Worm (Caenorhabditis elegans) whole organism, L4 larva: Measurements from ENCODE around the gene gbb-1.

Experiments used
- T26A8.4 ChIP-seq: fragments of 200-800 bp; sonication (Bioruptor generic); IDR thresholded peaks from 2 replicates; pipeline ENCODE4 v1.3.6; 2022; ENCODE audit warnings: missing genetic modification characterization, missing compliant biosample characterization
- Y105C5A.15 ChIP-seq: fragments of 200-800 bp; sonication (Bioruptor generic); IDR thresholded peaks from 2 replicates; pipeline ENCODE4 v1.3.6; 2022; ENCODE audit warnings: missing genetic modification characterization, missing compliant biosample characterization
- aha-1 ChIP-seq: fragments of 150-350 bp; peaks from one replicate; lab custom pipeline; 2014; ENCODE audit warnings: missing biosample characterization, missing genetic modification characterization
- attf-4 ChIP-seq: sonication (generic microtip); optimal IDR thresholded peaks from 3 replicates; lab custom pipeline; 2017; ENCODE audit warnings: missing biosample characterization, missing genetic modification characterization
- ceh-20 ChIP-seq: fragments of 200-800 bp; sonication (Bioruptor generic); IDR thresholded peaks from 2 replicates; pipeline ENCODE4 v1.3.6; 2022; ENCODE audit warnings: missing genetic modification reagents, missing genetic modification characterization, missing compliant biosample characterization
- ceh-28 ChIP-seq: fragments of 150-350 bp; optimal IDR thresholded peaks from 2 replicates; lab custom pipeline; 2014; ENCODE audit warnings: missing biosample characterization, missing genetic modification reagents, missing genetic modification characterization
- ceh-82 ChIP-seq: sonication (generic microtip); optimal IDR thresholded peaks from 2 replicates; lab custom pipeline; 2017; ENCODE audit warnings: missing biosample characterization, missing genetic modification characterization
- daf-12 ChIP-seq: fragments of 150-350 bp; optimal IDR thresholded peaks from 2 replicates; lab custom pipeline; 2014; ENCODE audit warnings: missing biosample characterization, missing genetic modification reagents, missing genetic modification characterization
- daf-16 ChIP-seq, 3 experiments: sonication (generic microtip); optimal IDR thresholded peaks; 2 replicates each; lab custom pipeline; 2016 to 2017; ENCODE audit warnings: missing genetic modification characterization in 3 of 3, missing genetic modification reagents in 3 of 3, mild to moderate bottlenecking in 2 of 3, missing compliant biosample characterization in 2 of 3, missing biosample characterization in 1 of 3, moderate library complexity in 1 of 3
- daf-19 ChIP-seq: fragments of 200-800 bp; sonication (Bioruptor generic); conservative IDR thresholded peaks from 2 replicates; pipeline ENCODE4 v1.3.6; 2022; ENCODE audit warnings: missing genetic modification characterization, missing compliant biosample characterization
- daf-8 ChIP-seq: fragments of 200-800 bp; sonication (Bioruptor generic); IDR thresholded peaks from 2 replicates; pipeline ENCODE4 v1.3.6; 2022; ENCODE audit warnings: missing genetic modification characterization, missing compliant biosample characterization
- dmd-9 ChIP-seq: fragments of 200-800 bp; sonication (Bioruptor generic); IDR thresholded peaks from 2 replicates; pipeline ENCODE4 v1.3.6; 2022; ENCODE audit warnings: missing genetic modification reagents, missing genetic modification characterization, missing compliant biosample characterization
- dpl-1 ChIP-seq: fragments of 150-350 bp; optimal IDR thresholded peaks from 2 replicates; lab custom pipeline; 2014; ENCODE audit warnings: missing biosample characterization, missing genetic modification reagents, missing genetic modification characterization
- egl-43 ChIP-seq: fragments of 200-800 bp; sonication (Bioruptor generic); IDR thresholded peaks from 2 replicates; pipeline ENCODE4 v1.3.6; 2022; ENCODE audit warnings: missing genetic modification reagents, missing genetic modification characterization, missing compliant biosample characterization
- fos-1 ChIP-seq: fragments of 150-350 bp; optimal IDR thresholded peaks from 2 replicates; lab custom pipeline; 2014; ENCODE audit warnings: missing biosample characterization, missing genetic modification characterization
- gei-8 ChIP-seq: fragments of 200-800 bp; sonication (Bioruptor generic); optimal IDR thresholded peaks from 2 replicates; lab custom pipeline; 2018; ENCODE audit warnings: mild to moderate bottlenecking, missing genetic modification characterization, missing compliant biosample characterization
- hif-1 ChIP-seq, 2 experiments: sonication (generic microtip); optimal IDR thresholded peaks; 2 replicates each; lab custom pipeline; 2016 to 2017; ENCODE audit warnings: missing compliant biosample characterization in 2 of 2, missing genetic modification characterization in 2 of 2, missing genetic modification reagents in 2 of 2, missing genotype in 2 of 2, mild to moderate bottlenecking in 1 of 2
- hlh-11 ChIP-seq: fragments of 200-800 bp; sonication (Bioruptor generic); optimal IDR thresholded peaks from 2 replicates; lab custom pipeline; 2018; ENCODE audit warnings: mild to moderate bottlenecking, missing genetic modification characterization, missing compliant biosample characterization
- hmg-1.1 ChIP-seq: fragments of 200-800 bp; sonication (Bioruptor generic); IDR thresholded peaks from 2 replicates; pipeline ENCODE4 v1.3.6; 2022; ENCODE audit warnings: missing genetic modification reagents, missing genetic modification characterization, missing compliant biosample characterization
- lin-1 ChIP-seq: fragments of 200-800 bp; sonication (Bioruptor generic); IDR thresholded peaks from 2 replicates; pipeline ENCODE4 v1.3.6; 2022; ENCODE audit warnings: missing genetic modification reagents, missing genetic modification characterization, missing compliant biosample characterization
- lin-29 ChIP-seq: fragments of 200-800 bp; sonication (Bioruptor generic); IDR thresholded peaks from 2 replicates; pipeline ENCODE4 v1.3.6; 2022; ENCODE audit warnings: missing genetic modification reagents, missing genetic modification characterization, missing compliant biosample characterization
- madf-9 ChIP-seq: fragments of 200-800 bp; sonication (Bioruptor generic); conservative IDR thresholded peaks from 2 replicates; pipeline ENCODE4 v1.3.6; 2022; ENCODE audit warnings: missing genetic modification reagents, missing genetic modification characterization, missing compliant biosample characterization
- mdl-1 ChIP-seq, 2 experiments: fragments of 150-350 bp in 1 of 2; sonication (generic microtip) in 1 of 2; optimal IDR thresholded peaks; 2 replicates each; lab custom pipeline; 2014 to 2017; ENCODE audit warnings: missing biosample characterization in 2 of 2, missing genetic modification characterization in 2 of 2
- mep-1 ChIP-seq: fragments of 150-350 bp; sonication (generic microtip); optimal IDR thresholded peaks from 3 replicates; lab custom pipeline; 2014; ENCODE audit warnings: missing biosample characterization, missing genetic modification characterization
- mxl-3 ChIP-seq: fragments of 200-800 bp; sonication (Bioruptor generic); optimal IDR thresholded peaks from 2 replicates; lab custom pipeline; 2018; ENCODE audit warnings: mild to moderate bottlenecking, missing genetic modification characterization, missing compliant biosample characterization
- nhr-10 ChIP-seq: fragments of 150-350 bp; optimal IDR thresholded peaks from 2 replicates; lab custom pipeline; 2014; ENCODE audit warnings: missing biosample characterization, missing genetic modification characterization
- nhr-41 ChIP-seq: fragments of 200-800 bp; sonication (Bioruptor generic); IDR thresholded peaks from 2 replicates; pipeline ENCODE4 v1.3.6; 2022; ENCODE audit warnings: missing genetic modification reagents, missing genetic modification characterization, missing compliant biosample characterization
- nhr-48 ChIP-seq: sonication (generic microtip); optimal IDR thresholded peaks from 2 replicates; lab custom pipeline; 2016; ENCODE audit warnings: mild to moderate bottlenecking, missing genetic modification characterization, missing compliant biosample characterization
- pha-4 ChIP-seq, 2 experiments: fragments of 150-350 bp in 1 of 2; fragments of 200-800 bp in 1 of 2; sonication (Bioruptor generic) in 1 of 2; IDR thresholded peaks in 1 of 2; optimal IDR thresholded peaks in 1 of 2; 2 replicates each; pipeline versions ENCODE4 v1.3.6 to Lab custom; 2014 to 2022; ENCODE audit warnings: missing genetic modification characterization in 2 of 2, missing genetic modification reagents in 2 of 2, missing biosample characterization in 1 of 2, missing compliant biosample characterization in 1 of 2
- sdz-12 ChIP-seq: fragments of 200-800 bp; sonication (Bioruptor generic); optimal IDR thresholded peaks from 2 replicates; lab custom pipeline; 2018; ENCODE audit warnings: mild to moderate bottlenecking, missing genetic modification characterization, missing compliant biosample characterization
- set-16 ChIP-seq: fragments of 200-800 bp; sonication (Bioruptor generic); IDR thresholded peaks from 2 replicates; pipeline ENCODE4 v1.3.6; 2022; ENCODE audit warnings: missing genetic modification reagents, missing genetic modification characterization, missing compliant biosample characterization
- skn-1 ChIP-seq: fragments of 150-350 bp; optimal IDR thresholded peaks from 2 replicates; lab custom pipeline; 2014; ENCODE audit warnings: missing biosample characterization, missing genetic modification characterization
- snpc-1.2 ChIP-seq: fragments of 200-800 bp; sonication (Bioruptor generic); IDR thresholded peaks from 2 replicates; pipeline ENCODE4 v1.3.6; 2022; ENCODE audit warnings: missing genetic modification reagents, missing genetic modification characterization, missing compliant biosample characterization
- snpc-4 ChIP-seq: fragments of 150-350 bp; optimal IDR thresholded peaks from 2 replicates; lab custom pipeline; 2014; ENCODE audit warnings: missing biosample characterization, missing genetic modification characterization
- spr-1 ChIP-seq: sonication (generic microtip); optimal IDR thresholded peaks from 2 replicates; lab custom pipeline; 2016; ENCODE audit warnings: mild to moderate bottlenecking, missing genetic modification characterization, missing compliant biosample characterization
- unc-62 ChIP-seq, 3 experiments: fragments of 150-350 bp in 1 of 3; sonication (generic microtip); optimal IDR thresholded peaks in 2 of 3; peaks in 1 of 3; 1 replicate in 1 of 3; 2 replicates in 2 of 3; lab custom pipeline; 2014 to 2017; ENCODE audit warnings: missing biosample characterization in 3 of 3, missing genetic modification characterization in 3 of 3, missing genetic modification reagents in 3 of 3, missing genotype in 1 of 3
- zfp-3 ChIP-seq: fragments of 200-800 bp; sonication (Bioruptor generic); conservative IDR thresholded peaks from 2 replicates; pipeline ENCODE4 v1.3.6; 2022; ENCODE audit warnings: missing genetic modification reagents, missing genetic modification characterization, missing compliant biosample characterization
- zip-11 ChIP-seq: fragments of 200-800 bp; sonication (Bioruptor generic); IDR thresholded peaks from 2 replicates; pipeline ENCODE4 v1.3.6; 2022; ENCODE audit warnings: missing genetic modification characterization, missing compliant biosample characterization
- ztf-11 ChIP-seq: fragments of 150-350 bp; optimal IDR thresholded peaks from 2 replicates; lab custom pipeline; 2014; ENCODE audit warnings: missing biosample characterization, missing genetic modification characterization
- ztf-7 ChIP-seq: fragments of 150-350 bp; optimal IDR thresholded peaks from 2 replicates; lab custom pipeline; 2014; ENCODE audit warnings: missing biosample characterization, missing genetic modification characterization

gbb-1 gene

DNA sequence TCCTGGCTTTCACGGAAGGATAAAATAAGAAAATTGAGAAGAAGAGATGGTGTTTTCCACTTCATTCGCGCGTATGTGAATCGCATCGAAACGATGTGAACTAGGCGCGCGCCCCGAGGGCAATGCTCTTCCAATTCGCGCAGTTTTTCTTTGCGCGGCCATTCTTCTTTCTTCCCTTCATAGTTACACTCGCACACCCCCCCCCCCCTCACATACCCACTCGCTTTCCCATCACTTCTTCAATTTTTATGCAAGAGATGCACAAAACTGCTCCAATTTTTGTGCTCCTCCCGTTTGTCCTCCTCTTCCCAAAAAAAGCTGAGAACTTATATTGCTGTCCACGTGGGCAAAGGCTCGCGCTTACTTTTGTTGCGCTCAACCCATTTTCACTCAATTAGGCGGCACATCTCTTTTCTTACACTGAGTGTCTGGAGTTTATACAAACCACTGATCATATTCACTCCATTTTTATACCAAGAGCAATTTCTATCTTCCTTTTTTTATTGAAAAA, 4.2 kb upstream of the gbb-1 start:
- TF ChIP-seq pha-4 (GFP tag; IDR thresholded peaks at IDR 0.05; lab: Robert Waterston, UW) (no peak), pha-4 (tag; optimal IDR thresholded peaks at IDR 0.05; lab: Kevin White, UChicago) (no peak), aha-1 (peak; percentile 20), nhr-41 (GFP tag; lab: Robert Waterston, UW) (no peak), mdl-1 (tag; optimal IDR thresholded peaks at IDR 0.05; lab: Kevin White, UChicago) (peak in 1 of 2 experiments; percentile 13), dpl-1 (no peak), gei-8 (GFP tag; lab: Kevin White, UChicago) (no peak), ceh-28 (tag; lab: Kevin White, UChicago) (no peak), daf-8 (GFP tag; lab: Robert Waterston, UW) (no peak), madf-9 (GFP tag; lab: Robert Waterston, UW) (no peak), hmg-1.1 (GFP tag; lab: Robert Waterston, UW) (peak; percentile 17; the same call in 1 of the 2 replicates), lin-1 (GFP tag; lab: Robert Waterston, UW) (no peak), mxl-3 (GFP tag; lab: Kevin White, UChicago) (no peak), nhr-10 (no peak), ztf-11 (tag; lab: Kevin White, UChicago) (no peak), ceh-20 (no peak), Y105C5A.15 (GFP tag; lab: Robert Waterston, UW) (no peak), daf-19 (no peak), ceh-82 (tag; lab: Kevin White, UChicago) (no peak), egl-43 (GFP tag; lab: Robert Waterston, UW) (0 out of 2 replicates have a peak, but pooled peaks have one; percentile 50), nhr-48 (tag; lab: Kevin White, UChicago) (no peak), spr-1 (tag; lab: Kevin White, UChicago) (no peak), mep-1 (no peak), lin-29 (GFP tag; lab: Robert Waterston, UW) (no peak), fos-1 (tag; lab: Kevin White, UChicago) (no peak), set-16 (GFP tag; lab: Robert Waterston, UW) (0 out of 2 replicates have a peak, but pooled peaks have one; percentile 10), hlh-11 (tag; lab: Kevin White, UChicago) (no peak), ztf-7 (tag; lab: Kevin White, UChicago) (no peak), T26A8.4 (GFP tag; lab: Robert Waterston, UW) (no peak), daf-12 (tag; lab: Kevin White, UChicago) (no peak)

DNA sequence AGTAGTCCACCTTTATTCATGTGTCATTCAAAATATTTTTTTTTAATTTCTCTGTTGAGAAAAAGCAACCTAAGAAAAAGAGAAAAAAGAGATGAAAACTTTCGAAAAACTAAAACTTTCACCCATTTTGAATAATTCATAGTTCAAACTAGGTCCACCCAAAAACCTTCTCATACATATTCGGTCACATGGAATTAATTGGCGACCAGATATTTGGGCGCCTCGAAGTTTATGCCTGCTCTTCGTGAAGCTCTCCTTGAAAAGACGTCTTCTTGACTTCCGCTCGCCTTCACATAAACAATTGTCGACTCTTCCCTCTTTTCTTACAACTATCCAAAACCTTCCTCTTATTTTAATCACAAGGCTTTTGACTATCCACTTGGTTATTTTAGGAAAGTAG, 2.1 kb upstream of the gbb-1 start:
- no peak for TF ChIP-seq attf-4 (tag; lab: Kevin White, UChicago)
- TF ChIP-seq unc-62 (GFP tag; optimal IDR thresholded peaks at IDR 0.05 in 1 of 2; lab: Kevin White, UChicago): peak in 1 of 2 experiments; percentile 96
- no peak for TF ChIP-seq unc-62 (tag; optimal IDR thresholded peaks at IDR 0.05; lab: Kevin White, UChicago)
- no peak for TF ChIP-seq zfp-3 (GFP tag; lab: Robert Waterston, UW)
- TF ChIP-seq sdz-12: no peak

DNA sequence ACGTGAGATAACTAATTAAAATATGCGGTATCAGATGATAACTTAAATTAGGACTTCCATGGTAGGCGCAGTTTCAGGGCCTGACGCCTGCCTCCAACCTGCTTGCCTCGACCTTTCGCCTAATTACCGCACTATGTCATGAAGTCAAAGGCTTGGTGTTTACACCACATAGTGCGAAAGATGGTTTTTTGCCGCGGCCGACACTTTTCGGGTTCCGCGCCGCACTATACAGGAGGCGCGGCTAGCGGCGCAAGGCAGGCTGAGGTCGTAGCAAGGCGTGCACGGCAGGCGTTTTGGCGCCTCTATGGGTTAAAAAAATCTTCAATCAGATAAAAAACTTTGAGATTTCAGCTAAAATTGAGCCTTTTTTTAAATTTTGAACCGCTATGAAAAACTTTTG, 3.0 kb downstream of the gbb-1 start:
- TF ChIP-seq skn-1 (no peak), snpc-4 (tag; lab: Kevin White, UChicago) (peak; percentile 68), dmd-9 (GFP tag; lab: Robert Waterston, UW) (0 out of 2 replicates have a peak, but pooled peaks have one; percentile 6), daf-16 (GFP tag; optimal IDR thresholded peaks at IDR 0.05; lab: Kevin White, UChicago) (peak in 1 of 2 experiments; percentile 10), daf-16 (tag; optimal IDR thresholded peaks at IDR 0.05; lab: Kevin White, UChicago) (no peak), zip-11 (GFP tag; lab: Robert Waterston, UW) (no peak), aha-1 (peak; percentile 91), unc-62 (GFP tag; optimal IDR thresholded peaks at IDR 0.05 in 1 of 2; lab: Kevin White, UChicago) (peak in 1 of 2 experiments; percentile 42), unc-62 (tag; optimal IDR thresholded peaks at IDR 0.05; lab: Kevin White, UChicago) (no peak), pha-4 (GFP tag; IDR thresholded peaks at IDR 0.05; lab: Robert Waterston, UW) (no peak), pha-4 (tag; optimal IDR thresholded peaks at IDR 0.05; lab: Kevin White, UChicago) (no peak), snpc-1.2 (GFP tag; lab: Robert Waterston, UW) (0 out of 2 replicates have a peak, but pooled peaks have one; percentile 22), set-16 (GFP tag; lab: Robert Waterston, UW) (peak; percentile 59; the same call in 1 of the 2 replicates), hif-1 (tag; optimal IDR thresholded peaks at IDR 0.05; lab: Kevin White, UChicago) (no peak)
- TF ChIP-seq, all 104 proteins: peak for 7
